Worm (Caenorhabditis elegans) whole organism, L1 larva: Measurements from ENCODE around the gene B0250.7.

Experiments used
- C16A3.4 ChIP-seq: fragments of 150-350 bp; optimal IDR thresholded peaks from 2 replicates; lab custom pipeline; 2014; ENCODE audit warnings: missing biosample characterization, missing genetic modification characterization
- C34B4.2 ChIP-seq: sonication (generic microtip); optimal IDR thresholded peaks from 2 replicates; lab custom pipeline; 2017; ENCODE audit warnings: mild to moderate bottlenecking, missing genetic modification characterization, missing compliant biosample characterization
- aha-1 ChIP-seq: fragments of 150-350 bp; optimal IDR thresholded peaks from 2 replicates; lab custom pipeline; 2014; ENCODE audit warnings: missing biosample characterization, missing genetic modification characterization
- alr-1 ChIP-seq: fragments of 200-800 bp; sonication (Bioruptor generic); optimal IDR thresholded peaks from 2 replicates; lab custom pipeline; 2018; ENCODE audit warnings: borderline replicate concordance, mild to moderate bottlenecking, missing genetic modification characterization, missing compliant biosample characterization
- aly-2 ChIP-seq: fragments of 150-350 bp; optimal IDR thresholded peaks from 2 replicates; lab custom pipeline; 2014; ENCODE audit warnings: missing biosample characterization, missing genetic modification characterization
- blmp-1 ChIP-seq: fragments of 150-350 bp; optimal IDR thresholded peaks from 2 replicates; lab custom pipeline; 2014; ENCODE audit warnings: missing biosample characterization, missing genetic modification characterization
- ceh-63 ChIP-seq: fragments of 200-800 bp; sonication (Bioruptor generic); optimal IDR thresholded peaks from 2 replicates; lab custom pipeline; 2018; ENCODE audit warnings: mild to moderate bottlenecking, missing genetic modification characterization, missing compliant biosample characterization
- ceh-82 ChIP-seq, 3 experiments: fragments of 150-350 bp in 1 of 3; sonication (generic microtip) in 2 of 3; optimal IDR thresholded peaks; 2 replicates each; lab custom pipeline; 2014 to 2017; ENCODE audit warnings: missing biosample characterization in 3 of 3, missing genetic modification characterization in 3 of 3
- ceh-88 ChIP-seq: fragments of 200-800 bp; sonication (Bioruptor generic); IDR thresholded peaks from 2 replicates; pipeline ENCODE4 v1.3.6; 2022; ENCODE audit warnings: missing genetic modification characterization, missing compliant biosample characterization
- ceh-90 ChIP-seq: sonication (generic microtip); optimal IDR thresholded peaks from 2 replicates; lab custom pipeline; 2016; ENCODE audit warnings: missing genetic modification characterization, missing compliant biosample characterization
- dpl-1 ChIP-seq, 3 experiments: fragments of 150-350 bp in 2 of 3; sonication (generic microtip) in 1 of 3; optimal IDR thresholded peaks; 2 replicates each; lab custom pipeline; 2014 to 2017; ENCODE audit warnings: missing biosample characterization in 3 of 3, missing genetic modification characterization in 3 of 3, missing genetic modification reagents in 3 of 3
- efl-1 ChIP-seq, 4 experiments: fragments of 150-350 bp; optimal IDR thresholded peaks in 3 of 4; peaks in 1 of 4; 1 replicate in 1 of 4; 2 replicates in 3 of 4; lab custom pipeline; 2014; ENCODE audit warnings: missing biosample characterization in 2 of 4, missing genetic modification characterization in 2 of 4, missing genetic modification reagents in 2 of 4
- egl-13 ChIP-seq: sonication (generic microtip); optimal IDR thresholded peaks from 2 replicates; lab custom pipeline; 2016; ENCODE audit warnings: missing genotype, missing genetic modification reagents, missing genetic modification characterization, missing compliant biosample characterization
- elt-2 ChIP-seq: sonication (generic microtip); optimal IDR thresholded peaks from 2 replicates; lab custom pipeline; 2016; ENCODE audit warnings: missing genetic modification characterization, mild to moderate bottlenecking, inconsistent platforms, missing compliant biosample characterization, missing genetic modification reagents
- elt-3 ChIP-seq, 6 experiments: fragments of 150-350 bp in 1 of 6; sonication (generic microtip); optimal IDR thresholded peaks; 2 replicates each; lab custom pipeline; 2017 to 2018; ENCODE audit warnings: missing biosample characterization in 6 of 6, missing genetic modification characterization in 6 of 6, inconsistent platforms in 1 of 6
- fkh-10 ChIP-seq: sonication (generic microtip); optimal IDR thresholded peaks from 2 replicates; lab custom pipeline; 2017; ENCODE audit warnings: missing biosample characterization, missing genetic modification reagents, missing genetic modification characterization
- fkh-8 ChIP-seq: sonication (generic microtip); optimal IDR thresholded peaks from 2 replicates; lab custom pipeline; 2016; ENCODE audit warnings: mild to moderate bottlenecking, missing genetic modification characterization, missing compliant biosample characterization
- fos-1 ChIP-seq: fragments of 150-350 bp; optimal IDR thresholded peaks from 2 replicates; lab custom pipeline; 2014; ENCODE audit warnings: missing biosample characterization, missing genetic modification characterization
- grh-1 ChIP-seq: fragments of 200-800 bp; sonication (Bioruptor generic); IDR thresholded peaks from 2 replicates; pipeline ENCODE4 v1.3.6; 2022; ENCODE audit warnings: missing genetic modification reagents, missing genetic modification characterization, missing compliant biosample characterization
- hpl-2 ChIP-seq: fragments of 150-350 bp; optimal IDR thresholded peaks from 2 replicates; lab custom pipeline; 2014; ENCODE audit warnings: missing biosample characterization, missing genetic modification reagents, missing genetic modification characterization
- lin-13 ChIP-seq: fragments of 150-350 bp; optimal IDR thresholded peaks from 2 replicates; lab custom pipeline; 2014; ENCODE audit warnings: missing biosample characterization, missing genetic modification reagents, missing genetic modification characterization
- lin-14 ChIP-seq: fragments of 200-800 bp; sonication (Bioruptor generic); optimal IDR thresholded peaks from 2 replicates; lab custom pipeline; 2018; ENCODE audit warnings: mild to moderate bottlenecking, missing genetic modification characterization, moderate library complexity, missing compliant biosample characterization
- lin-35 ChIP-seq, 2 experiments: fragments of 150-350 bp; optimal IDR thresholded peaks; 2 replicates each; lab custom pipeline; 2014; ENCODE audit warnings: missing biosample characterization in 2 of 2, missing genetic modification characterization in 2 of 2, missing genetic modification reagents in 2 of 2
- lin-39 ChIP-seq: fragments of 150-350 bp; optimal IDR thresholded peaks from 2 replicates; lab custom pipeline; 2014; ENCODE audit warnings: missing biosample characterization, missing genetic modification reagents, missing genetic modification characterization
- lir-3 ChIP-seq: sonication (generic microtip); optimal IDR thresholded peaks from 2 replicates; lab custom pipeline; 2016; ENCODE audit warnings: mild to moderate bottlenecking, missing genetic modification characterization, moderate library complexity, missing compliant biosample characterization; ENCODE audit not compliant: poor library complexity
- lsy-2 ChIP-seq, 2 experiments: fragments of 150-350 bp; optimal IDR thresholded peaks; 2 replicates each; lab custom pipeline; 2014; ENCODE audit warnings: missing biosample characterization in 2 of 2, missing genetic modification characterization in 2 of 2
- mef-2 ChIP-seq: fragments of 150-350 bp; optimal IDR thresholded peaks from 2 replicates; lab custom pipeline; 2014; ENCODE audit warnings: missing biosample characterization, missing genetic modification characterization
- mep-1 ChIP-seq: fragments of 150-350 bp; optimal IDR thresholded peaks from 2 replicates; lab custom pipeline; 2014; ENCODE audit warnings: missing biosample characterization, missing genetic modification characterization
- nhr-11 ChIP-seq: fragments of 150-350 bp; optimal IDR thresholded peaks from 2 replicates; lab custom pipeline; 2014; ENCODE audit warnings: missing biosample characterization, missing genetic modification characterization
- nhr-237 ChIP-seq: fragments of 150-350 bp; optimal IDR thresholded peaks from 2 replicates; lab custom pipeline; 2014; ENCODE audit warnings: missing biosample characterization, missing genetic modification characterization
- nhr-28 ChIP-seq: fragments of 150-350 bp; optimal IDR thresholded peaks from 2 replicates; lab custom pipeline; 2014; ENCODE audit warnings: missing biosample characterization, missing genetic modification characterization
- nhr-71 ChIP-seq: sonication (generic microtip); optimal IDR thresholded peaks from 2 replicates; lab custom pipeline; 2016; ENCODE audit warnings: mild to moderate bottlenecking, missing genetic modification characterization, moderate library complexity, missing compliant biosample characterization
- nhr-76 ChIP-seq: sonication (generic microtip); optimal IDR thresholded peaks from 2 replicates; lab custom pipeline; 2017; ENCODE audit warnings: missing biosample characterization, missing genetic modification characterization
- nhr-77 ChIP-seq: fragments of 150-350 bp; optimal IDR thresholded peaks from 2 replicates; lab custom pipeline; 2014; ENCODE audit warnings: missing biosample characterization, missing genetic modification characterization
- nhr-84 ChIP-seq: sonication (generic microtip); optimal IDR thresholded peaks from 2 replicates; lab custom pipeline; 2017; ENCODE audit warnings: missing biosample characterization, missing genetic modification characterization
- pag-3 ChIP-seq: sonication (generic microtip); optimal IDR thresholded peaks from 2 replicates; lab custom pipeline; 2017; ENCODE audit warnings: missing genetic modification characterization, mild to moderate bottlenecking, missing compliant biosample characterization, antibody characterized with exemption, borderline replicate concordance; ENCODE audit not compliant: insufficient read depth
- pax-3 ChIP-seq: fragments of 200-800 bp; sonication (Bioruptor generic); optimal IDR thresholded peaks from 2 replicates; lab custom pipeline; 2018; ENCODE audit warnings: mild to moderate bottlenecking, missing genetic modification characterization, moderate library complexity, missing compliant biosample characterization
- skn-1 ChIP-seq: fragments of 150-350 bp; optimal IDR thresholded peaks from 2 replicates; lab custom pipeline; 2014; ENCODE audit warnings: missing biosample characterization, missing genetic modification characterization
- snpc-4 ChIP-seq: fragments of 150-350 bp; optimal IDR thresholded peaks from 2 replicates; lab custom pipeline; 2014; ENCODE audit warnings: missing biosample characterization, missing genetic modification characterization
- snu-23 ChIP-seq: sonication (generic microtip); optimal IDR thresholded peaks from 2 replicates; lab custom pipeline; 2016; ENCODE audit warnings: missing genetic modification characterization, missing compliant biosample characterization
- sox-4 ChIP-seq: sonication (generic microtip); optimal IDR thresholded peaks from 2 replicates; lab custom pipeline; 2016; ENCODE audit warnings: missing genetic modification characterization, missing compliant biosample characterization
- sptf-1 ChIP-seq: fragments of 150-350 bp; optimal IDR thresholded peaks from 2 replicates; lab custom pipeline; 2014; ENCODE audit warnings: missing biosample characterization, missing genetic modification characterization
- sup-37 ChIP-seq: fragments of 200-800 bp; sonication (Bioruptor generic); optimal IDR thresholded peaks from 2 replicates; lab custom pipeline; 2018; ENCODE audit warnings: mild to moderate bottlenecking, missing genetic modification characterization, missing compliant biosample characterization
- swsn-7 ChIP-seq: sonication (generic microtip); optimal IDR thresholded peaks from 2 replicates; lab custom pipeline; 2016; ENCODE audit warnings: missing genetic modification characterization, missing compliant biosample characterization
- tbx-2 ChIP-seq: sonication (generic microtip); optimal IDR thresholded peaks from 2 replicates; lab custom pipeline; 2016; ENCODE audit warnings: missing genetic modification characterization, missing compliant biosample characterization
- unc-30 ChIP-seq: sonication (generic microtip); optimal IDR thresholded peaks from 2 replicates; lab custom pipeline; 2017; ENCODE audit warnings: missing biosample characterization, missing genetic modification characterization
- unc-86 ChIP-seq: sonication (generic microtip); optimal IDR thresholded peaks from 2 replicates; lab custom pipeline; 2016; ENCODE audit warnings: missing genetic modification characterization, missing compliant biosample characterization
- unc-98 ChIP-seq: fragments of 200-800 bp; sonication (Bioruptor generic); IDR thresholded peaks from 2 replicates; pipeline ENCODE4 v1.3.6; 2022; ENCODE audit warnings: missing genetic modification characterization, missing compliant biosample characterization
- xbp-1 ChIP-seq: sonication (generic microtip); optimal IDR thresholded peaks from 2 replicates; lab custom pipeline; 2016; ENCODE audit warnings: missing genetic modification characterization, missing compliant biosample characterization
- zag-1 ChIP-seq: fragments of 150-350 bp; optimal IDR thresholded peaks from 2 replicates; lab custom pipeline; 2014; ENCODE audit warnings: missing biosample characterization, missing genetic modification characterization

B0250.7 gene

ce11 chrV:20424229-20425182, 51.4 kb downstream of the B0250.7 start (continued):
- peak; percentile 5 to 68 (median 14) for TF ChIP-seq ceh-82 (tag; optimal IDR thresholded peaks at IDR 0.05; lab: Kevin White, UChicago)
- TF ChIP-seq lin-14 = peak; percentile 87
- TF ChIP-seq nhr-237 (tag; lab: Kevin White, UChicago) = no peak
- TF ChIP-seq dpl-1 (GFP tag; optimal IDR thresholded peaks at IDR 0.05; lab: Kevin White, UChicago) = peak; percentile 84 to 92 (median 86)
- TF ChIP-seq C34B4.2 = no peak
- TF ChIP-seq lin-35 (GFP tag; optimal IDR thresholded peaks at IDR 0.05; lab: Kevin White, UChicago) = peak; percentile 92
- no peak for TF ChIP-seq fos-1 (tag; lab: Kevin White, UChicago)
- peak; percentile 91 to 98 for TF ChIP-seq efl-1 (optimal IDR thresholded peaks at IDR 0.05; lab: Kevin White, UChicago)
- TF ChIP-seq efl-1 (GFP tag; optimal IDR thresholded peaks at IDR 0.05 in 1 of 2; lab: Kevin White, UChicago) = peak; percentile 91 to 99
- TF ChIP-seq ceh-63 (GFP tag; lab: Kevin White, UChicago) = no peak
- TF ChIP-seq nhr-28 (tag; lab: Kevin White, UChicago) = no peak
- no peak for TF ChIP-seq aly-2
- TF ChIP-seq mep-1 (tag; lab: Kevin White, UChicago) = peak; percentile 62
- TF ChIP-seq sptf-1 (tag; lab: Kevin White, UChicago) = no peak
- TF ChIP-seq hpl-2 (GFP tag; lab: Kevin White, UChicago) = no peak
- peak in 1 of 6 experiments; percentile 14 for TF ChIP-seq elt-3 (tag; optimal IDR thresholded peaks at IDR 0.05; lab: Kevin White, UChicago)
- TF ChIP-seq C16A3.4 (tag; lab: Kevin White, UChicago) = peak; percentile 31
- peak; percentile 64 for TF ChIP-seq blmp-1 (tag; lab: Kevin White, UChicago)
- peak; percentile 61 for TF ChIP-seq snu-23 (GFP tag; lab: Kevin White, UChicago)
- no peak for TF ChIP-seq snpc-4 (tag; lab: Kevin White, UChicago)
- TF ChIP-seq swsn-7 (tag; lab: Kevin White, UChicago) = peak; percentile 49
- TF ChIP-seq lin-39 (tag; lab: Kevin White, UChicago) = no peak
- peak; percentile 2 for TF ChIP-seq sup-37 (GFP tag; lab: Kevin White, UChicago)
- TF ChIP-seq skn-1 (tag; lab: Kevin White, UChicago) = peak; percentile 40
- no peak for TF ChIP-seq ceh-88
- TF ChIP-seq nhr-77 (tag; lab: Kevin White, UChicago) = no peak
- peak; percentile 66 for TF ChIP-seq fkh-8 (tag; lab: Kevin White, UChicago)
- peak; percentile 43 for TF ChIP-seq pax-3 (tag; lab: Kevin White, UChicago)
- TF ChIP-seq pag-3 = no peak
- TF ChIP-seq alr-1 (tag; lab: Kevin White, UChicago) = no peak
- TF ChIP-seq xbp-1 (tag; lab: Kevin White, UChicago) = peak; percentile 64
- peak; percentile 48 for TF ChIP-seq grh-1 (GFP tag; lab: Robert Waterston, UW)
- TF ChIP-seq tbx-2 (tag; lab: Kevin White, UChicago) = peak; percentile 68
- TF ChIP-seq nhr-84 (tag; lab: Kevin White, UChicago) = no peak
- peak; percentile 52 for TF ChIP-seq unc-86
- peak; percentile 60 for TF ChIP-seq sox-4 (tag; lab: Kevin White, UChicago)
- TF ChIP-seq aha-1 (tag; lab: Kevin White, UChicago) = no peak
- TF ChIP-seq mef-2 (tag; lab: Kevin White, UChicago) = no peak
- peak; percentile 30; the same call in 1 of the 2 replicates for TF ChIP-seq unc-98 (GFP tag; lab: Robert Waterston, UW)
- peak; percentile 32 to 69 for TF ChIP-seq lsy-2 (tag; optimal IDR thresholded peaks at IDR 0.05; lab: Kevin White, UChicago)
- TF ChIP-seq egl-13 (tag; lab: Kevin White, UChicago) = peak; percentile 58
- no peak for TF ChIP-seq elt-2 (tag; lab: Kevin White, UChicago)
- peak; percentile 88 for TF ChIP-seq lir-3 (tag; lab: Kevin White, UChicago)
- no peak for TF ChIP-seq nhr-76 (tag; lab: Kevin White, UChicago)
- peak; percentile 13 for TF ChIP-seq zag-1
- TF ChIP-seq ceh-90 (tag; lab: Kevin White, UChicago) = peak; percentile 88
- TF ChIP-seq fkh-10 (GFP tag; lab: Kevin White, UChicago) = no peak
- TF ChIP-seq lin-13 (GFP tag; lab: Kevin White, UChicago) = peak; percentile 51
- peak; percentile 77 for TF ChIP-seq nhr-71 (tag; lab: Kevin White, UChicago)
- TF ChIP-seq unc-30 = no peak
- TF ChIP-seq nhr-11 (tag; lab: Kevin White, UChicago) = no peak
